Fruit fly (Drosophila melanogaster): Measurements from ENCODE around the gene IFT46.
A peak's percentile ranks its signal among the peaks of the same experiment; 100 is the strongest.

DNA sequence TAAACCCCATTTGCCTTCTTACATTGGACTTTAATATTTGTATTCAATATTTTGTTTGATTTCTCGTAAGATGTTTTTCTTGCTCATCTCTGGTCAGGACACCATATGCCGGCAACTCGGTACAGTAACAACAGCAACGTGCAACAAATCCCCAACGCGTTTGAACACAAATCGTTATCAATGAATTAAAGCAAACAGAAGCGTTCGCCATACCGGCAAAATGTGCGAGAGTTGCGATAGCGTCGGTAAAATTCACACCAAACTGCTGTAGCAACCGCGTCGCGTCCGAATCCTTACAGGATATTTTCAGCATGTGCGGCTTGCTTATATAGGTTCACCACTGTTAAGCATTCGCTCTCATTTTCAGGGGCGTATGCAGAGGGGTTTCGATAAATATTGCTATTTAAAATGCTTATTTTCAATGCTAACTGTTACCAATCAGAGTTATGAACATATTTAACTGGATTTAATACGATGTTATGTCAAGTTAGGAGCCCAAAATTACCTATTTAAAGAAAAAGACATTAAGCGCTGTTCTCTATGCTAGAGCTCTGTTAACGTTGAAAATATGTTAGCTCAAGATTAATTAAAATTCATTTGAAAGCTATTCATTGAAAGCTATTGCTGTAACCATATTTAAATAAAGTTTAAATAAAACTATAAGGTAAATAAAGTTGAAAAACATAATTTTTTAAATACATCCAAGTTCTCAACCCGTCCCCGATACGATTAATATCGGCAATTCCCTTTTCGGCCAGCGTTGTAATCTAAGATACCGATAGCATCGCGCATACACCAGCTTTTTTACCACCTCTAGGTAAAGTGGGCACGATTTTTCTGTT, 25.6 kb downstream of the IFT46 start, which contains the start of the genes Pde11 and CG15160:
- TF ChIP-seq CG8478 (optimal IDR thresholded peaks at IDR 0.05), result no peak
- TF ChIP-seq CTCF (optimal IDR thresholded peaks at IDR 0.05), result peak in 1 of 2 experiments; percentile 56
